Fruit fly (Drosophila melanogaster) whole organism, pupa: ENCODE results near the gene dar1.

Experiments used
- CG10348 ChIP-seq: fragments of 200-800 bp; sonication (Bioruptor generic); IDR thresholded peaks from 2 replicates; pipeline ENCODE4 v1.3.6; 2022; ENCODE audit warnings: missing biosample characterization, missing genetic modification characterization
- CG12605 ChIP-seq: fragments of 200-800 bp; sonication (Bioruptor generic); IDR thresholded peaks from 2 replicates; pipeline ENCODE4 v1.3.6; 2022; ENCODE audit warnings: missing biosample characterization, missing genetic modification characterization
- CG13204 ChIP-seq: fragments of 200-800 bp; sonication (Bioruptor generic); optimal IDR thresholded peaks from 2 replicates; lab custom pipeline; 2018; ENCODE audit warnings: missing biosample characterization, mild to moderate bottlenecking, missing genetic modification characterization, moderate library complexity
- CG14655 ChIP-seq: fragments of 200-800 bp; sonication (Bioruptor generic); optimal IDR thresholded peaks from 3 replicates; lab custom pipeline; 2017; ENCODE audit warnings: mild to moderate bottlenecking, missing biosample characterization, missing genetic modification reagents, missing genetic modification characterization
- CG15710 ChIP-seq: fragments of 200-800 bp; sonication (Bioruptor generic); optimal IDR thresholded peaks from 2 replicates; lab custom pipeline; 2018; ENCODE audit warnings: missing biosample characterization, mild to moderate bottlenecking, missing genetic modification characterization, moderate library complexity
- CG17806 ChIP-seq: fragments of 200-800 bp; sonication (Bioruptor generic); optimal IDR thresholded peaks from 2 replicates; lab custom pipeline; 2018; ENCODE audit warnings: missing biosample characterization, mild to moderate bottlenecking, missing genetic modification characterization, moderate library complexity
- CG32121 ChIP-seq: fragments of 200-800 bp; sonication (Bioruptor generic); IDR thresholded peaks from 2 replicates; pipeline ENCODE4 v1.3.6; 2022; ENCODE audit warnings: missing biosample characterization, missing genetic modification characterization
- CG34367 ChIP-seq: fragments of 200-800 bp; sonication (Bioruptor generic); optimal IDR thresholded peaks from 2 replicates; lab custom pipeline; 2018; ENCODE audit warnings: missing biosample characterization, mild to moderate bottlenecking, missing genetic modification characterization
- CG4496 ChIP-seq: fragments of 200-800 bp; sonication (Bioruptor generic); IDR thresholded peaks from 3 replicates; pipeline ENCODE4 v1.3.6; 2022; ENCODE audit warnings: missing biosample characterization, missing genetic modification characterization
- CG8159 ChIP-seq: fragments of 200-800 bp; sonication (Bioruptor generic); optimal IDR thresholded peaks from 3 replicates; lab custom pipeline; 2018; ENCODE audit warnings: missing biosample characterization, mild to moderate bottlenecking, missing genetic modification characterization, moderate library complexity
- CG8301 ChIP-seq: fragments of 200-800 bp; sonication (Bioruptor generic); optimal IDR thresholded peaks from 2 replicates; lab custom pipeline; 2018; ENCODE audit warnings: missing biosample characterization, mild to moderate bottlenecking, missing genetic modification characterization
- CG9948 ChIP-seq: fragments of 200-800 bp; sonication (Bioruptor generic); optimal IDR thresholded peaks from 2 replicates; lab custom pipeline; 2018; ENCODE audit warnings: missing biosample characterization, mild to moderate bottlenecking, missing genetic modification characterization, moderate library complexity
- D1 ChIP-seq: fragments of 200-800 bp; sonication (Bioruptor generic); optimal IDR thresholded peaks from 2 replicates; lab custom pipeline; 2018; ENCODE audit warnings: missing biosample characterization, mild to moderate bottlenecking, missing genetic modification characterization, moderate library complexity
- EcR ChIP-seq: fragments of 200-800 bp; sonication (Bioruptor generic); optimal IDR thresholded peaks from 3 replicates; lab custom pipeline; 2019; ENCODE audit warnings: missing biosample characterization, missing genetic modification characterization, mild to moderate bottlenecking, moderate library complexity, missing genetic modification reagents
- Ets98B ChIP-seq: fragments of 200-800 bp; sonication (Bioruptor generic); IDR thresholded peaks from 2 replicates; pipeline ENCODE4 v1.3.6; 2022; ENCODE audit warnings: missing biosample characterization, missing genetic modification characterization
- Pif1A ChIP-seq: fragments of 200-800 bp; sonication (Bioruptor generic); optimal IDR thresholded peaks from 3 replicates; lab custom pipeline; 2016; ENCODE audit warnings: missing biosample characterization, missing genetic modification characterization
- Pif1B ChIP-seq: fragments of 200-800 bp; sonication (Bioruptor generic); optimal IDR thresholded peaks from 3 replicates; lab custom pipeline; 2016; ENCODE audit warnings: missing biosample characterization, missing genetic modification characterization
- Snoo ChIP-seq: fragments of 200-800 bp; sonication (Bioruptor generic); optimal IDR thresholded peaks from 3 replicates; lab custom pipeline; 2017; ENCODE audit warnings: missing biosample characterization, mild to moderate bottlenecking, missing genetic modification characterization, inconsistent platforms
- fd96Ca ChIP-seq: fragments of 200-800 bp; sonication (Bioruptor generic); IDR thresholded peaks from 3 replicates; pipeline ENCODE4 v1.3.6; 2022; ENCODE audit warnings: missing biosample characterization, missing genetic modification characterization
- gl ChIP-seq: fragments of 200-800 bp; sonication (Bioruptor generic); optimal IDR thresholded peaks from 2 replicates; lab custom pipeline; 2018; ENCODE audit warnings: missing biosample characterization, mild to moderate bottlenecking, missing genetic modification characterization
- rn ChIP-seq: fragments of 200-800 bp; sonication (Bioruptor generic); IDR thresholded peaks from 2 replicates; pipeline ENCODE4 v1.3.6; 2022; ENCODE audit warnings: missing biosample characterization, missing genetic modification characterization

The dar1 gene

DNA sequence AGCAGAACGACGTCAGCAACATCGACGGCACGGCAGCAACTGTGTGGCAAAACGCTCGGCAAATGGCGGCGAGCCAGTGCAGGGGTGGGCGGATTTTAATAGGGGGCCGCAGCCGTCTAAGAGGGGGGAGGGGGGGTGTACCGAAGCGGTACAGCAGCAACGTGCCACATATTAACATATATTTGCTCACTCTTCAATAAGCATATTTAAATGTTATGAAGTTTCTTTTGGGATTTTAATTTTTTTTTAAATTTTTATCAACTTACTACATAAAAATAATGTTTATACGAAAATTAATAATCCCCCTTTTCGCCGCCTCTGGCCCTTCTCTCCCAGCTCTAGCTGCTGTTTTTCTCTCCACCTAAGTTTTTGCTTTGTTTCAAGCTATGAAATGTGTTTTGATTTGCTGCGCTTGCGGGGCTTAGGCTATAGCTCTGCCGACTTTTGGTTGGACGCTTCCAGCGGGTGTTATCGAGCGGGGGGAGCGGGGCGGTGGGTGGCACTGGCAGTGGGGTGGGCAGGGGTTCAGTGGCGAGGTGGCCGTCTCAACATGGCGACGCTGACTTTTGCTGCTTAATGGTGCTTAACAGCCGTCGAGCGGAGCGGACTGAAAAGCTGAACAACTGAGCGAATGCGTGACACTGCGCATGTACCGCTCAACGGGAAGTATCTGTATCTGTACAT is 6.5 kb downstream of the dar1 start:
- TF ChIP-seq D1 (tag; lab: Kevin White, UChicago) (no peak), Snoo (tag; lab: Kevin White, UChicago) (no peak), CG10348 (GFP tag; lab: Robert Waterston, UW) (peak; percentile 87), CG17806 (tag; lab: Kevin White, UChicago) (peak; percentile 40), CG34367 (tag; lab: Kevin White, UChicago) (peak; percentile 41), rn (GFP tag; lab: Robert Waterston, UW) (peak; percentile 69), Pif1B (GFP tag; lab: Kevin White, UChicago) (no peak), CG15710 (tag; lab: Kevin White, UChicago) (peak; percentile 67), CG13204 (GFP tag; lab: Kevin White, UChicago) (no peak), fd96Ca (GFP tag; lab: Robert Waterston, UW) (peak; percentile 92), CG8159 (tag; lab: Kevin White, UChicago) (peak; percentile 66), Ets98B (GFP tag; lab: Robert Waterston, UW) (peak; percentile 80), CG9948 (tag; lab: Kevin White, UChicago) (peak; percentile 70), gl (tag; lab: Kevin White, UChicago) (no peak), CG32121 (GFP tag; lab: Robert Waterston, UW) (peak; percentile 88), CG12605 (GFP tag; lab: Robert Waterston, UW) (peak; percentile 41; the same call in 1 of the 2 replicates), CG8301 (peak; percentile 60), Pif1A (GFP tag; lab: Kevin White, UChicago) (no peak), EcR (GFP tag; lab: Kevin White, UChicago) (no peak), CG14655 (peak; percentile 70), CG4496 (peak; percentile 89)

DNA sequence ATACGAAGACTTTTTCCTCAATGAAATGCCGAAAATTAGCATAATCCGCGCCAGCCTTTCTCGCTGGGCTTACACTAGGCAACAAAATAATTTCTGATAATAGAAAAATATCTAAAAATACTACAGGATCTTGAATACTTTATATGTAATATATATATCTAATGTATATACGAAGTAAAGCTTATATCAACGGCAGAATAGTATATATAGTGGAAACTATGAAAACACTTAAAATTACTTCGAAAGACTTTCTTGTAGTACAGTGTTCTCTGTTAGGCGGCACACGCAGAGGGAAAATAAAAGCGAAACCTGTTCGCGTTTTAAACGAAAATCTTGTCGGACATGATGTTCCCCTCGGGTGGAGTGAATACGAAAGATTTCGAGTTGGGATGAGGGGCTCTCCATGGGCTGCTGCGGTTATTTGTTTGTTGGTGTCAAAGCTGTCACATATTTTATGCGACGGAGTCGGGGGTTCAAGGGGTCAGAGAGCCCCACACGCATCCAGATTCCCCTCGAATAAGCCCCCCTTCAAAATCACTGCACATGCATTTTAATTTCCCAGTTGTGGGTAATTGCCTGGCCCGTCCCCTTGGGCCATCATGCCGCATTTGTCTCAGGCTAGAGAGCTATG is 8.1 kb downstream of the dar1 start:
- peak; percentile 59 for TF ChIP-seq Pif1A (GFP tag; lab: Kevin White, UChicago)
- peak; percentile 53 for TF ChIP-seq Ets98B (GFP tag; lab: Robert Waterston, UW)
- TF ChIP-seq CG15710 (tag; lab: Kevin White, UChicago) = peak; percentile 66
- no peak for TF ChIP-seq gl (tag; lab: Kevin White, UChicago)
- peak; percentile 46 for TF ChIP-seq CG34367 (tag; lab: Kevin White, UChicago)
- TF ChIP-seq CG8159 (tag; lab: Kevin White, UChicago) = peak; percentile 83
- no peak for TF ChIP-seq rn (GFP tag; lab: Robert Waterston, UW)
- TF ChIP-seq CG4496 = peak; percentile 72
- no peak for TF ChIP-seq CG10348 (GFP tag; lab: Robert Waterston, UW)
- no peak for TF ChIP-seq D1 (tag; lab: Kevin White, UChicago)
- peak; percentile 73 for TF ChIP-seq CG32121 (GFP tag; lab: Robert Waterston, UW)
- TF ChIP-seq CG14655 = peak; percentile 82
- peak; percentile 58 for TF ChIP-seq CG12605 (GFP tag; lab: Robert Waterston, UW)
- TF ChIP-seq CG8301 = peak; percentile 74
- peak; percentile 82 for TF ChIP-seq CG17806 (tag; lab: Kevin White, UChicago)
- TF ChIP-seq CG9948 (tag; lab: Kevin White, UChicago) = peak; percentile 69
- TF ChIP-seq fd96Ca (GFP tag; lab: Robert Waterston, UW) = peak; percentile 66; the same call in 1 of the 3 replicates
- TF ChIP-seq EcR (GFP tag; lab: Kevin White, UChicago) = peak; percentile 9
- peak; percentile 42 for TF ChIP-seq Snoo (tag; lab: Kevin White, UChicago)
- peak; percentile 37 for TF ChIP-seq CG13204 (GFP tag; lab: Kevin White, UChicago)
- TF ChIP-seq Pif1B (GFP tag; lab: Kevin White, UChicago) = peak; percentile 78
- TF ChIP-seq, all 21 proteins: peak for 17

DNA sequence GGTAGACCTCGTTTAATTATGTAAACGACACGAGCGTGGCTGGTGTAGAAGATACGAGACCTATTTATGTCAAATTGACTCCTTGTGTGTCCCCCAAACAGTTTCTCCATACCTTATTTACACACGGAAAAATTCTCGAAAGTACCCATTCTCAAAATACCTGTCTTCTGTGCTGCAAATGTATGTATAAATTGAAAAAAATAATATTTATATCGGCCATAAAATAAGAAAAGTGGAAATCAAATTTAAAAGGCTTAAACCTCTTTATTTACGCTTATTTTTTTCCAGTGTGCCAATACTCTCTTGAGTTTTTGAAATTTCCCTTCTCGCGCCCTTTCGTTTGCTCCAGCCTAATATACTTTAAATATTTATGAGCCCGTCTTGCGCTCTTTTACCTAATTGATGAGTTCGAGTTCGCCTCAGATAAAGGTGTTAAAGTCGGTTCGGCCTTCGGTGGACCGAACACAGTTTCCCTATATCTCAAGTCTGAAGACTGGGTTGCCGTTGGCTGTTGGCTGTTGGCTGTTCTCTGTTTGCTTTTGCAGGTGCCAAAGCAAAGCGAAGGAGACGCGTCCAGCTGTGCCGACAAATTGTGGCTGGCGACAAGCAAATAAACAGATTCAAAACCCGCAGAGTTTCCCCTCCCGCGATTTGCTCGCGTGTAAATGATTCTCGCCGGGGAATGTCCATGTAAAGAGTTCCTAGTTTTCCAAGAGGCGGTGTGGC is 12.6 kb downstream of the dar1 start:
- TF ChIP-seq D1 (tag; lab: Kevin White, UChicago) (no peak), Snoo (tag; lab: Kevin White, UChicago) (no peak), fd96Ca (GFP tag; lab: Robert Waterston, UW) (no peak), CG9948 (tag; lab: Kevin White, UChicago) (peak; percentile 54), CG15710 (tag; lab: Kevin White, UChicago) (peak; percentile 31), CG10348 (GFP tag; lab: Robert Waterston, UW) (no peak), CG32121 (GFP tag; lab: Robert Waterston, UW) (no peak), CG34367 (tag; lab: Kevin White, UChicago) (peak; percentile 32), CG12605 (GFP tag; lab: Robert Waterston, UW) (no peak), gl (tag; lab: Kevin White, UChicago) (no peak), CG13204 (GFP tag; lab: Kevin White, UChicago) (no peak), EcR (GFP tag; lab: Kevin White, UChicago) (no peak), CG14655 (no peak), CG8301 (no peak), Pif1B (GFP tag; lab: Kevin White, UChicago) (no peak), Pif1A (GFP tag; lab: Kevin White, UChicago) (peak; percentile 26), CG4496 (no peak), rn (GFP tag; lab: Robert Waterston, UW) (no peak), Ets98B (GFP tag; lab: Robert Waterston, UW) (no peak), CG8159 (tag; lab: Kevin White, UChicago) (peak; percentile 12), CG17806 (tag; lab: Kevin White, UChicago) (peak; percentile 2)
- TF ChIP-seq, all 21 proteins: peak for 6

DNA sequence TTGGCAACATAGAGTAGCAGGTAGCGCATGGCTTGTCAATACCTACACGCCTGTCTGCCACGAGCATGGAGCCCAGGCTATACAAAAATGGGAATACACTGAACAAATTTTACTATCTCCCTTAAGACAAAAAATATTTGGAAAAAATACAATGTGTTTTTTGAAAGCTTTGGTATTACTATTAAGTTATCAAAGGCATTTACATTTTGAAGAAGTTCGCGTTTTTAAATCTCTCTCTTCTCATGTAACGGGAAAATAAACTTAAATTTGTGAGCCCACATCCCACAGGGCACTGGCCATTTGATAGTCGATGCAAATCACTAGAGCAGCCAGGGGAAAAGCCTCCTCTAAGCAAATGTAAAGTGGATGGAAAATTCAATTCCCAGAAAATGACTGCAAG is 13.2 kb downstream of the dar1 start:
- TF ChIP-seq CG15710 (tag; lab: Kevin White, UChicago) (no peak), CG4496 (no peak), CG8301 (peak; percentile 42), CG8159 (tag; lab: Kevin White, UChicago) (peak; percentile 33), Ets98B (GFP tag; lab: Robert Waterston, UW) (no peak), CG34367 (tag; lab: Kevin White, UChicago) (no peak), CG14655 (peak; percentile 64), Pif1A (GFP tag; lab: Kevin White, UChicago) (no peak), CG32121 (GFP tag; lab: Robert Waterston, UW) (no peak), EcR (GFP tag; lab: Kevin White, UChicago) (no peak), CG17806 (tag; lab: Kevin White, UChicago) (peak; percentile 10)
